Fruit fly (Drosophila melanogaster): ENCODE data around the gene CG1662.

Gene CG1662

DNA sequence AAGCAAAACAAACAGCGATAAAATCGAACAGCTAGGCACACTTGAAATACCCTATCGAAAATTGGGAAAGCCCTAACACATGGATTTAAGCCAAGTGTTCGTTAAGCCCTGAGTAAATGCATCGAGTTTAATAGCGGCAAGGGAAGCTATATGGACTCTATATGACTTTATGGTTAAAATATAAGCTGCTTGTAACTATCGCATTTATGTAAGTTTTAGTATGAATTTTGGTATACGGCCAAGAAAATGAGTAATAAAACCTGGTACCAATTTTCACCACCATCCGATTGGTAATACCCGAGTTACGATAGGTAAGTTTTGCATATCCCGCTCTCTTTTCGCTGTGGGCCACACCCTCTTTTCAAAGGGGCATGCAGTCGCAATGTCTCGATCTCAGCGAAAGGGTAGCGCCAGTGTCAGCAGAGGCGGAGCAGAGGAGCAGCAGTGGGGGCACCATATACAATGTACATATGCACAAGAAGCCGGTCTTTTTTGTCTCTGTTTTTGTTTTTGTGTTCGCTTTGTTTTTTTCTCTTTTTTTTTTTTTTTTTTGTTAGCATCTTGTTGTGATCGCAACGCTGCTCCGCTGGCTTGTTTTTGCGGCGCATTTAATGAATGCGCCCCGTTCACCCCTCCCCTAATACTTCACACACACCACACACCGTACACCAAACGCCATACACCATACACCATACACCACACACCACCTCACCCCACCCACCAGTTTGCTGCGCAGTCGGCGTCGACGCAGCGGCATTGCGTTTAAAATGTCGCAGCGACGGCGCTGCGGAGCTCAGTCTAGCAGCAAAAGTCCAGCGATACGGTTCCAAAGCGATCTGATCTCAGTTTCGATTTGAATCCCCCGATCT lies 16.8 kb downstream of the CG1662 start, which contains the start of gene GstT4 (continued):
- TF ChIP-seq Nf-YB (GFP tag; optimal IDR thresholded peaks at IDR 0.05) (no peak), grn (GFP tag; optimal IDR thresholded peaks at IDR 0.05) (no peak), zen (tag; optimal IDR thresholded peaks at IDR 0.05) (no peak), CG17328 (GFP tag; IDR thresholded peaks at IDR 0.05) (peak; percentile 30; the same call in 1 of the 2 replicates), CG17361 (GFP tag; IDR thresholded peaks at IDR 0.05) (peak; percentile 81), CG15601 (tag; optimal IDR thresholded peaks at IDR 0.05) (no peak), MBD-R2 (GFP tag; IDR thresholded peaks at IDR 0.05) (peak; percentile 40; the same call in 1 of the 2 replicates), so (GFP tag; IDR thresholded peaks at IDR 0.05) (no peak), CG8290 (GFP tag; optimal IDR thresholded peaks at IDR 0.05) (no peak), CG8290 (tag; optimal IDR thresholded peaks at IDR 0.05) (peak in 1 of 2 experiments; percentile 19), Bdp1 (GFP tag; optimal IDR thresholded peaks at IDR 0.05) (no peak), Rx (GFP tag; IDR thresholded peaks at IDR 0.05) (0 out of 2 replicates have a peak, but pooled peaks have one; percentile 2), GATAe (GFP tag; conservative IDR thresholded peaks at IDR 0.05) (no peak), en (GFP tag; optimal IDR thresholded peaks at IDR 0.05) (no peak), Chrac-16 (GFP tag; optimal IDR thresholded peaks at IDR 0.05) (no peak), CG3065 (GFP tag; optimal IDR thresholded peaks at IDR 0.05) (peak; percentile 39), Bteb2 (GFP tag; optimal IDR thresholded peaks at IDR 0.05) (no peak), CG10654 (GFP tag; optimal IDR thresholded peaks at IDR 0.05) (peak; percentile 40), sob (GFP tag; IDR thresholded peaks at IDR 0.05) (peak; percentile 44; the same call in 1 of the 2 replicates), CG2875 (GFP tag; optimal IDR thresholded peaks at IDR 0.05) (no peak), ham (GFP tag; IDR thresholded peaks at IDR 0.05) (no peak), Sox100B (GFP tag; optimal IDR thresholded peaks at IDR 0.05) (peak; percentile 68), Ets65A (GFP tag) (peak; percentile 84), CG9932 (GFP tag; IDR thresholded peaks at IDR 0.05) (peak; percentile 76), abd-A (tag; optimal IDR thresholded peaks at IDR 0.05) (no peak), CHES-1-like (GFP tag; optimal IDR thresholded peaks at IDR 0.05) (peak; percentile 57), gro (GFP tag; optimal IDR thresholded peaks at IDR 0.05) (no peak), sna (GFP tag; IDR thresholded peaks at IDR 0.05; ENCODE audit: partially characterized antibody) (no peak), CG11695 (GFP tag; IDR thresholded peaks at IDR 0.05) (0 out of 3 replicates have a peak, but pooled peaks have one; percentile 28), HLHmδ (GFP tag; optimal IDR thresholded peaks at IDR 0.05) (no peak), CG1529 (GFP tag; optimal IDR thresholded peaks at IDR 0.05) (peak; percentile 4), HLH4C (GFP tag; IDR thresholded peaks at IDR 0.05; ENCODE audit: partially characterized antibody) (no peak), ind (GFP tag; optimal IDR thresholded peaks at IDR 0.05) (peak; percentile 54), H2.0 (GFP tag; IDR thresholded peaks at IDR 0.05) (0 out of 2 replicates have a peak, but pooled peaks have one; percentile 39), CG43689 (GFP tag; IDR thresholded peaks at IDR 0.05) (peak; percentile 39; the same call in 1 of the 2 replicates), CG18764 (GFP tag; optimal IDR thresholded peaks at IDR 0.05) (no peak), Drgx (GFP tag; IDR thresholded peaks at IDR 0.05) (peak; percentile 98), ap (GFP tag; IDR thresholded peaks at IDR 0.05) (0 out of 2 replicates have a peak, but pooled peaks have one; percentile 35), chm (GFP tag; IDR thresholded peaks at IDR 0.05) (peak; percentile 46; the same call in 1 of the 2 replicates), vfl (GFP tag; optimal IDR thresholded peaks at IDR 0.05) (no peak), Doc3 (GFP tag; IDR thresholded peaks at IDR 0.05; ENCODE audit: partially characterized antibody) (no peak), zen2 (GFP tag; IDR thresholded peaks at IDR 0.05; ENCODE audit: partially characterized antibody) (0 out of 3 replicates have a peak, but pooled peaks have one; percentile 20), salm (tag; optimal IDR thresholded peaks at IDR 0.05) (no peak), sima (GFP tag; optimal IDR thresholded peaks at IDR 0.05) (no peak), mld (GFP tag; IDR thresholded peaks at IDR 0.05; ENCODE audit: partially characterized antibody) (no peak), Hsf (GFP tag; optimal IDR thresholded peaks at IDR 0.05) (peak; percentile 49), CG17829 (tag; optimal IDR thresholded peaks at IDR 0.05) (no peak), twi (tag; optimal IDR thresholded peaks at IDR 0.05) (peak; percentile 19), lbe (GFP tag; optimal IDR thresholded peaks at IDR 0.05) (peak; percentile 81), CG7928 (GFP tag; optimal IDR thresholded peaks at IDR 0.05) (no peak)

All from whole organism, embryonic.